Worm (Caenorhabditis elegans): ENCODE measurements around the gene abu-15.

The abu-15 gene

DNA sequence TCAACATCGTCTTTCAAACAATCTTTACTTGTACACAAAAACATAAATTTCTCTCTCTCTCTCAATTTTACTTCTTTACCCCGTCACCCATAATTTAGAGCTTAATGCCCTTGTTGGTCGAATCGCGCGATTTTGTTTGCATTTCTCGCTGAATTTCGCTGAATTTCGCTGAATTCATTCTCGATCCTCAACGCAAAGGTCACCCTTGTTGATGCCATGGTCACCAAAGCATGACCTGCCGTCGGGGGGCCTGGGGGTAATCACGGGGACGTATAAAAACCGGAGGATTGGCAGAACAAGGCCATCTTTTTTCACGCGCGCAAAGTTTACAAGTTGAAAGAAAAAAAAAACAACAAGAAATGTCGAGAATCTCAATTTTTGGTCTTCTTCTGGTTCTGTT is 28.4 kb upstream of the abu-15 start, which contains the start of gene F14F9.8:
F14F9.8 (plus strand) TSS at position 301 of the 400 bp plus-strand sequence.
- no peak for TF ChIP-seq elt-1 (tag; optimal IDR thresholded peaks at IDR 0.05)
- TF ChIP-seq R02D3.7 (tag; optimal IDR thresholded peaks at IDR 0.05): no peak
- TF ChIP-seq nhr-43 (tag; optimal IDR thresholded peaks at IDR 0.05; ENCODE audit: poor library complexity, severe bottlenecking): no peak
- no peak for TF ChIP-seq jun-1 (tag; optimal IDR thresholded peaks at IDR 0.05)
- no peak for TF ChIP-seq elt-3 (tag; optimal IDR thresholded peaks at IDR 0.05)
- TF ChIP-seq ceh-16 (tag; optimal IDR thresholded peaks at IDR 0.05): no peak
- TF ChIP-seq fos-1 (tag; optimal IDR thresholded peaks at IDR 0.05): no peak
- TF ChIP-seq zag-1 (tag; optimal IDR thresholded peaks at IDR 0.05): no peak
- no peak for TF ChIP-seq elt-2 (tag; optimal IDR thresholded peaks at IDR 0.05)
- no peak for TF ChIP-seq nhr-28 (tag; optimal IDR thresholded peaks at IDR 0.05)
- TF ChIP-seq nhr-25 (tag; optimal IDR thresholded peaks at IDR 0.05): no peak
- TF ChIP-seq mdl-1 (tag; optimal IDR thresholded peaks at IDR 0.05): no peak

DNA sequence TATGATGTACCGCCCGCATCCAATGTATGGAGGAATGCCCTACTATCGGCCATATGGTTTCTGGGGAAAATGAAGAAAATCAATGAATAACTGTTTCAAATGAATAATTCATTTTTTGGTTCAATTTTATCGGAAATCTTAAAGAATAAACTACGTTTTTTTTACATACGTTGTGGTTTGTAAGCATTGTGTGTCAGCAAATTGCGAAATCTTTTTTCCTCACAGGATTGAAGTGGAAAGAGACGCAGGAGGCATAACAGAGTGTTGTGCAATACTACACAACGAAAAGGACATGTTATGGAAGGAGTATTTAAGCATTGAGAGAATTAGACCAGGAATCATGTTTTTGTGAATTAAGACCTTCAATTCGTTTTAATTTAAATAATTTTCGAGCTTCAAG is 27.0 kb upstream of the abu-15 start:
- TF ChIP-seq fkh-10 (GFP tag; optimal IDR thresholded peaks at IDR 0.05) (peak; percentile 1), pha-4 (tag; optimal IDR thresholded peaks at IDR 0.05) (peak; percentile 58), skn-1 (tag; optimal IDR thresholded peaks at IDR 0.05) (peak; percentile 12), zag-1 (tag; optimal IDR thresholded peaks at IDR 0.05) (no peak), pqm-1 (tag; optimal IDR thresholded peaks at IDR 0.05) (peak; percentile 29), mdl-1 (tag; optimal IDR thresholded peaks at IDR 0.05) (no peak), nhr-77 (tag; optimal IDR thresholded peaks at IDR 0.05) (no peak), elt-2 (tag; optimal IDR thresholded peaks at IDR 0.05) (no peak), egl-27 (tag; optimal IDR thresholded peaks at IDR 0.05) (no peak), unc-62 (GFP tag; optimal IDR thresholded peaks at IDR 0.05) (no peak), hmg-11 (tag; optimal IDR thresholded peaks at IDR 0.05) (peak; percentile 26), R02D3.7 (tag; optimal IDR thresholded peaks at IDR 0.05) (no peak), nhr-67 (tag; optimal IDR thresholded peaks at IDR 0.05) (no peak), unc-39 (tag; optimal IDR thresholded peaks at IDR 0.05) (no peak)

DNA sequence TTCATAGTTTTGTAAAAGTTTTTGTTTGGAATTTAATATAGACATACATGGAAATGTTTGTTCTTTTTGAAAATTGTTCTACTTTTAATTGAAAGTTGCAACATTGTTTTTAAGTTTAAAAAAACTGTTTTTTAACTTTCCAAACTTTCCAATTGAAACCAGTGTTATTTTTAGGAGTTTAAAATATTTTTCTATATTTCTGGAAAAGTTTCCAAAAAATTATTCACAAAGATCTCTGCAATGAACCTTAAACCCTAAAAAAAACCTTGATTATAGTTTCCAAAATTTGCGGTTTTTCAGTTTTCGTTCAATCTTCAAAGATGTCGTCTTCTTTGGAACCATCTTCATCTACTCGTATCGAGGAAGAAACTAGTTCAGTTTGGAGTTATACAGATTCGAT is 26.0 kb upstream of the abu-15 start, which contains the start of gene F14F9.4:
F14F9.4 (plus strand) TSS at position 301 of the 400 bp plus-strand sequence.
- no peak for TF ChIP-seq pha-4 (tag; optimal IDR thresholded peaks at IDR 0.05)
- no peak for TF ChIP-seq ztf-11 (tag; optimal IDR thresholded peaks at IDR 0.05)
- no peak for TF ChIP-seq elt-1 (tag; optimal IDR thresholded peaks at IDR 0.05)
- no peak for TF ChIP-seq nhr-237 (tag; optimal IDR thresholded peaks at IDR 0.05)
- TF ChIP-seq nhr-67 (tag; optimal IDR thresholded peaks at IDR 0.05): no peak
- no peak for TF ChIP-seq nhr-43 (tag; optimal IDR thresholded peaks at IDR 0.05; ENCODE audit: poor library complexity, severe bottlenecking)
- no peak for TF ChIP-seq daf-12 (tag; optimal IDR thresholded peaks at IDR 0.05)
- TF ChIP-seq nfya-1 (tag; optimal IDR thresholded peaks at IDR 0.05; ENCODE audit: insufficient read depth): no peak
- no peak for TF ChIP-seq ceh-28 (tag; optimal IDR thresholded peaks at IDR 0.05)
- no peak for TF ChIP-seq aly-2 (tag; optimal IDR thresholded peaks at IDR 0.05)
- TF ChIP-seq fkh-2 (tag; optimal IDR thresholded peaks at IDR 0.05): no peak
- no peak for TF ChIP-seq lin-39 (tag; optimal IDR thresholded peaks at IDR 0.05)
- TF ChIP-seq elt-3 (tag; optimal IDR thresholded peaks at IDR 0.05): no peak
- no peak for TF ChIP-seq lin-15B (tag; optimal IDR thresholded peaks at IDR 0.05)

DNA sequence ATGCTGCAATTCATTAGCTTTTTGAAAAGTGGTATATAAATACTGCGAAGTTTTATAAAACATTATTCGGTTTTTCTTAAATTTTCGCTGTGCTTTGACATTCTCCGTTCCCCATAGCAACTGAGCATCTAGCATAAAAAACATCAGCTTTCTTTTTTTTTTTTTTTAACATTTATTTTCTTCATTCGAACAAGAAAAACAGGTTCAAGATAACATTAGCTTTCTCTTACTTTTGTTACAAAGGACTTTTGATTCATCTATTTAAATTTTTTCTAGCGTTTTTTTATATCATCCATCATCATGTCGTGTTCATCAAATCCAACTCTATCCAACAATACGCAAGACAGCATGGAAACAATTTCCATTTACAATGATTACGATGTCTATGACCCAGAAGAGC is 20.5 kb upstream of the abu-15 start, which contains the start of gene F14F9.3:
F14F9.3 (plus strand) TSS at position 301 of the 400 bp plus-strand sequence.
- TF ChIP-seq ceh-16 (tag; optimal IDR thresholded peaks at IDR 0.05) (no peak), snpc-4 (tag; optimal IDR thresholded peaks at IDR 0.05) (no peak), nhr-12 (tag; optimal IDR thresholded peaks at IDR 0.05) (no peak), mml-1 (tag; optimal IDR thresholded peaks at IDR 0.05) (no peak), elt-1 (tag; optimal IDR thresholded peaks at IDR 0.05) (no peak), mdl-1 (tag; optimal IDR thresholded peaks at IDR 0.05) (no peak), elt-3 (tag; optimal IDR thresholded peaks at IDR 0.05) (no peak), nhr-237 (tag; optimal IDR thresholded peaks at IDR 0.05) (no peak), fkh-2 (tag; optimal IDR thresholded peaks at IDR 0.05) (no peak)

DNA sequence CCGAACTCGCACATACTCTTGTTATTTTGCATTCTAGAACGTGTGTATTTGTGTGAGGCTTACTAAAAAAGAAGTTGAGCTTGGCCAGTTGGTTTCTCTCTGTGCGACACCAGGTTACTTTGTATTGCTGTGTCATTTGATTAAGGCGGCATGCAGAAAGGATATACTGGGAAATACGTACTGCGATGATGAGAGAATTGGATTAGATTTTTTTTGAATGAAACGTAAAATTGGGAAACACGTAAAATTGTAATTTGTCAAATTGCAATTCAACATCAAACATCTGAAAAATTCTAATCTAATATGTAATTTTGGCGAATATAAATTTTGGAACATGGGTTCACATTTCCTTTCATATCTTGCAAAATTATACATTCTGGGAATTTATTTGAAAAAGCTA is 14.6 kb upstream of the abu-15 start, which contains the start of gene srh-129:
srh-129 (minus strand) TSS at position 101 of the 400 bp plus-strand sequence.
- TF ChIP-seq ztf-4 (tag; optimal IDR thresholded peaks at IDR 0.05) (no peak), ceh-16 (tag; optimal IDR thresholded peaks at IDR 0.05) (no peak), nfya-1 (tag; optimal IDR thresholded peaks at IDR 0.05; ENCODE audit: insufficient read depth) (no peak), nhr-12 (tag; optimal IDR thresholded peaks at IDR 0.05) (no peak)
